Worm (Caenorhabditis elegans) whole organism, L3 larva: ENCODE data around the gene M04B2.2.

Source experiments
- aly-2 ChIP-seq: fragments of 150-350 bp; optimal IDR thresholded peaks from 2 replicates; lab custom pipeline; 2014; ENCODE audit warnings: missing biosample characterization, missing genetic modification characterization
- egl-27 ChIP-seq: sonication (generic microtip); optimal IDR thresholded peaks from 4 replicates; lab custom pipeline; 2017; ENCODE audit warnings: missing biosample characterization, missing genetic modification reagents, missing genetic modification characterization
- nhr-11 ChIP-seq: fragments of 150-350 bp; optimal IDR thresholded peaks from 2 replicates; lab custom pipeline; 2014; ENCODE audit warnings: missing biosample characterization, missing genetic modification characterization
- nhr-76 ChIP-seq: fragments of 150-350 bp; sonication (generic microtip); optimal IDR thresholded peaks from 5 replicates; lab custom pipeline; 2014; ENCODE audit warnings: missing biosample characterization, missing genetic modification characterization
- pha-4 ChIP-seq: fragments of 150-350 bp; optimal IDR thresholded peaks from 2 replicates; lab custom pipeline; 2014; ENCODE audit warnings: missing biosample characterization, missing genetic modification reagents, missing genetic modification characterization
- snpc-4 ChIP-seq: fragments of 150-350 bp; optimal IDR thresholded peaks from 2 replicates; lab custom pipeline; 2014; ENCODE audit warnings: missing biosample characterization, missing genetic modification characterization
- ztf-4 ChIP-seq: fragments of 150-350 bp; optimal IDR thresholded peaks from 2 replicates; lab custom pipeline; 2014; ENCODE audit warnings: missing biosample characterization, missing genetic modification characterization

DNA sequence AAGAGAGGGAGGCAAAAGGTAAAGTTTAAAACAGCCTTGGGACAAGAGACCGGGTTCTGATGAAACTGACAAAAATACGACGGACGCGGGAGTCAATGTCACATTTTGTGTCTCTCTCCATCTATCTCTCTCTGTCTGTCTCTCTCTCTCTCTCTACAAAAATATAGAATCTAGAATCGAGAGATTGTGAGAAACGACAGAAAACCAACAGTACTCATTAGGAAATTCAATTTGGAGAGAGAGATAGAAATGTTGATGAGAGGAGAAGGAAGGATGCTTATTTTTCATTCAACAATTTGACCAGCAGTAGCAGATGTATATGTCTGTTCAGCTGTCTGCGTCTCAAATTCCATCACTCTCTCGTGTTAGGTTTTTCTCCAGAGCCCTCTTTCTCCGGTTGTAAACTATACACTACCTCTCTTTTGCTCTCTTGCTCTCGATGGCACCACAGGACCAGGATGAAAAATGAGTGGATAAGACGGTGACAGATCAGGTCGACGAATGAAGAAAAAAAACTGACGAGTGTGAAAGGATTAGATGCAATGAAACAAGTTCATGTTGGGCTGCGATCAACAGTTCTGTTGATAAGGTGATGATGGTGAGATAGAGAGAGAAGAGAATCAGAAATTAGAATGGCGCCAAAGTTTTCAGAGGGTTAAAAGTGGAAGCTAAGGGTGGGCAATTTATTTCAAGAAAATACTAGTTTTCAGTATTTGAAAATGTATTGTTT lies 38.1 kb upstream of the M04B2.2 start:
- TF ChIP-seq ztf-4 (tag; lab: Kevin White, UChicago), result no peak
- no peak for TF ChIP-seq egl-27
- no peak for TF ChIP-seq nhr-11 (tag; lab: Kevin White, UChicago)
- no peak for TF ChIP-seq snpc-4
- TF ChIP-seq aly-2 (tag; lab: Kevin White, UChicago), result no peak
- no peak for TF ChIP-seq nhr-76 (tag; lab: Kevin White, UChicago)
- TF ChIP-seq pha-4, result no peak
